Worm (Caenorhabditis elegans) whole organism, L3 larva: ENCODE measurements around the gene nyn-1.

Experiments
- ZK546.5 ChIP-seq: sonication (generic microtip); optimal IDR thresholded peaks from 2 replicates; lab custom pipeline; 2017; ENCODE audit warnings: missing biosample characterization, missing genetic modification characterization
- elt-1 ChIP-seq: fragments of 150-350 bp; optimal IDR thresholded peaks from 2 replicates; lab custom pipeline; 2014; ENCODE audit warnings: missing biosample characterization, missing genetic modification characterization
- jun-1 ChIP-seq: fragments of 150-350 bp; optimal IDR thresholded peaks from 2 replicates; lab custom pipeline; 2014; ENCODE audit warnings: missing biosample characterization, missing genetic modification reagents, missing genetic modification characterization
- nhr-237 ChIP-seq: fragments of 150-350 bp; optimal IDR thresholded peaks from 2 replicates; lab custom pipeline; 2014; ENCODE audit warnings: missing biosample characterization, missing genetic modification characterization

ce11 chrIV:13686965-13687425 lies at the start of gene nyn-1:
- TF ChIP-seq elt-1 (tag; lab: Kevin White, UChicago) = no peak
- no peak for TF ChIP-seq ZK546.5 (tag; lab: Kevin White, UChicago)
- no peak for TF ChIP-seq nhr-237 (tag; lab: Kevin White, UChicago)
- TF ChIP-seq jun-1 (tag; lab: Kevin White, UChicago) = no peak
